Worm (Caenorhabditis elegans) whole organism, L1 larva: ENCODE data around the gene abi-1.

Experiments used
- C04F5.9 ChIP-seq: sonication (generic microtip); optimal IDR thresholded peaks from 2 replicates; lab custom pipeline; 2016; ENCODE audit warnings: missing genetic modification characterization, missing compliant biosample characterization
- Y116A8C.19 ChIP-seq: sonication (generic microtip); optimal IDR thresholded peaks from 2 replicates; lab custom pipeline; 2016; ENCODE audit warnings: missing compliant biosample characterization, missing genetic modification characterization, borderline replicate concordance
- aha-1 ChIP-seq: fragments of 150-350 bp; optimal IDR thresholded peaks from 2 replicates; lab custom pipeline; 2014; ENCODE audit warnings: missing biosample characterization, missing genetic modification characterization
- aly-2 ChIP-seq: fragments of 150-350 bp; optimal IDR thresholded peaks from 2 replicates; lab custom pipeline; 2014; ENCODE audit warnings: missing biosample characterization, missing genetic modification characterization
- blmp-1 ChIP-seq: fragments of 150-350 bp; optimal IDR thresholded peaks from 2 replicates; lab custom pipeline; 2014; ENCODE audit warnings: missing biosample characterization, missing genetic modification characterization
- ceh-63 ChIP-seq: fragments of 200-800 bp; sonication (Bioruptor generic); optimal IDR thresholded peaks from 2 replicates; lab custom pipeline; 2018; ENCODE audit warnings: mild to moderate bottlenecking, missing genetic modification characterization, missing compliant biosample characterization
- ceh-8 ChIP-seq: fragments of 200-800 bp; sonication (Bioruptor generic); optimal IDR thresholded peaks from 2 replicates; lab custom pipeline; 2018; ENCODE audit warnings: mild to moderate bottlenecking, missing genetic modification characterization, moderate library complexity, missing compliant biosample characterization
- ceh-82 ChIP-seq, 3 experiments: fragments of 150-350 bp in 1 of 3; sonication (generic microtip) in 2 of 3; optimal IDR thresholded peaks; 2 replicates each; lab custom pipeline; 2014 to 2017; ENCODE audit warnings: missing biosample characterization in 3 of 3, missing genetic modification characterization in 3 of 3
- ceh-88 ChIP-seq: fragments of 200-800 bp; sonication (Bioruptor generic); IDR thresholded peaks from 2 replicates; pipeline ENCODE4 v1.3.6; 2022; ENCODE audit warnings: missing genetic modification characterization, missing compliant biosample characterization
- dpl-1 ChIP-seq, 3 experiments: fragments of 150-350 bp in 2 of 3; sonication (generic microtip) in 1 of 3; optimal IDR thresholded peaks; 2 replicates each; lab custom pipeline; 2014 to 2017; ENCODE audit warnings: missing biosample characterization in 3 of 3, missing genetic modification characterization in 3 of 3, missing genetic modification reagents in 3 of 3
- dsc-1 ChIP-seq: sonication (generic microtip); optimal IDR thresholded peaks from 2 replicates; lab custom pipeline; 2016; ENCODE audit warnings: mild to moderate bottlenecking, missing genetic modification characterization, missing compliant biosample characterization
- efl-1 ChIP-seq, 4 experiments: fragments of 150-350 bp; optimal IDR thresholded peaks in 3 of 4; peaks in 1 of 4; 1 replicate in 1 of 4; 2 replicates in 3 of 4; lab custom pipeline; 2014; ENCODE audit warnings: missing biosample characterization in 2 of 4, missing genetic modification characterization in 2 of 4, missing genetic modification reagents in 2 of 4
- efl-3 ChIP-seq: fragments of 200-800 bp; sonication (Bioruptor generic); optimal IDR thresholded peaks from 2 replicates; lab custom pipeline; 2018; ENCODE audit warnings: mild to moderate bottlenecking, missing genetic modification characterization, missing compliant biosample characterization
- egl-13 ChIP-seq: sonication (generic microtip); optimal IDR thresholded peaks from 2 replicates; lab custom pipeline; 2016; ENCODE audit warnings: missing genotype, missing genetic modification reagents, missing genetic modification characterization, missing compliant biosample characterization
- elt-2 ChIP-seq: sonication (generic microtip); optimal IDR thresholded peaks from 2 replicates; lab custom pipeline; 2016; ENCODE audit warnings: missing genetic modification characterization, mild to moderate bottlenecking, inconsistent platforms, missing compliant biosample characterization, missing genetic modification reagents
- ets-5 ChIP-seq: fragments of 200-800 bp; sonication (Bioruptor generic); IDR thresholded peaks from 2 replicates; pipeline ENCODE4 v1.3.6; 2022; ENCODE audit warnings: missing genetic modification characterization, missing compliant biosample characterization
- fkh-10 ChIP-seq: sonication (generic microtip); optimal IDR thresholded peaks from 2 replicates; lab custom pipeline; 2017; ENCODE audit warnings: missing biosample characterization, missing genetic modification reagents, missing genetic modification characterization
- fkh-4 ChIP-seq: sonication (generic microtip); optimal IDR thresholded peaks from 2 replicates; lab custom pipeline; 2016; ENCODE audit warnings: missing compliant biosample characterization, missing genetic modification characterization, borderline replicate concordance
- hlh-17 ChIP-seq: fragments of 200-800 bp; sonication (Bioruptor generic); optimal IDR thresholded peaks from 2 replicates; lab custom pipeline; 2018; ENCODE audit warnings: missing genetic modification characterization, mild to moderate bottlenecking, missing compliant biosample characterization, moderate library complexity, borderline replicate concordance
- jun-1 ChIP-seq: fragments of 150-350 bp; optimal IDR thresholded peaks from 2 replicates; lab custom pipeline; 2014; ENCODE audit warnings: missing biosample characterization, missing genetic modification reagents, missing genetic modification characterization
- lin-14 ChIP-seq: fragments of 200-800 bp; sonication (Bioruptor generic); optimal IDR thresholded peaks from 2 replicates; lab custom pipeline; 2018; ENCODE audit warnings: mild to moderate bottlenecking, missing genetic modification characterization, moderate library complexity, missing compliant biosample characterization
- lin-35 ChIP-seq, 2 experiments: fragments of 150-350 bp; optimal IDR thresholded peaks; 2 replicates each; lab custom pipeline; 2014; ENCODE audit warnings: missing biosample characterization in 2 of 2, missing genetic modification characterization in 2 of 2, missing genetic modification reagents in 2 of 2
- lin-39 ChIP-seq: fragments of 150-350 bp; optimal IDR thresholded peaks from 2 replicates; lab custom pipeline; 2014; ENCODE audit warnings: missing biosample characterization, missing genetic modification reagents, missing genetic modification characterization
- lsy-2 ChIP-seq, 2 experiments: fragments of 150-350 bp; optimal IDR thresholded peaks; 2 replicates each; lab custom pipeline; 2014; ENCODE audit warnings: missing biosample characterization in 2 of 2, missing genetic modification characterization in 2 of 2
- mab-9 ChIP-seq: fragments of 200-800 bp; sonication (Bioruptor generic); IDR thresholded peaks from 2 replicates; pipeline ENCODE4 v1.3.6; 2022; ENCODE audit warnings: missing genetic modification reagents, missing genetic modification characterization, missing compliant biosample characterization
- mef-2 ChIP-seq: fragments of 150-350 bp; optimal IDR thresholded peaks from 2 replicates; lab custom pipeline; 2014; ENCODE audit warnings: missing biosample characterization, missing genetic modification characterization
- mep-1 ChIP-seq: fragments of 150-350 bp; optimal IDR thresholded peaks from 2 replicates; lab custom pipeline; 2014; ENCODE audit warnings: missing biosample characterization, missing genetic modification characterization
- nhr-11 ChIP-seq: fragments of 150-350 bp; optimal IDR thresholded peaks from 2 replicates; lab custom pipeline; 2014; ENCODE audit warnings: missing biosample characterization, missing genetic modification characterization
- nhr-19 ChIP-seq: fragments of 200-800 bp; sonication (Bioruptor generic); conservative IDR thresholded peaks from 2 replicates; pipeline ENCODE4 v1.3.6; 2022; ENCODE audit warnings: missing genetic modification characterization, missing compliant biosample characterization
- nhr-71 ChIP-seq: sonication (generic microtip); optimal IDR thresholded peaks from 2 replicates; lab custom pipeline; 2016; ENCODE audit warnings: mild to moderate bottlenecking, missing genetic modification characterization, moderate library complexity, missing compliant biosample characterization
- nhr-77 ChIP-seq: fragments of 150-350 bp; optimal IDR thresholded peaks from 2 replicates; lab custom pipeline; 2014; ENCODE audit warnings: missing biosample characterization, missing genetic modification characterization
- nhr-84 ChIP-seq: sonication (generic microtip); optimal IDR thresholded peaks from 2 replicates; lab custom pipeline; 2017; ENCODE audit warnings: missing biosample characterization, missing genetic modification characterization
- nhr-85 ChIP-seq: sonication (generic microtip); peaks from one replicate; lab custom pipeline; 2016; ENCODE audit warnings: missing genetic modification characterization, inconsistent platforms, missing compliant biosample characterization
- rnt-1 ChIP-seq: sonication (generic microtip); optimal IDR thresholded peaks from 2 replicates; lab custom pipeline; 2016; ENCODE audit warnings: mild to moderate bottlenecking, missing genetic modification characterization, moderate library complexity, missing compliant biosample characterization
- sox-4 ChIP-seq: sonication (generic microtip); optimal IDR thresholded peaks from 2 replicates; lab custom pipeline; 2016; ENCODE audit warnings: missing genetic modification characterization, missing compliant biosample characterization
- sptf-1 ChIP-seq: fragments of 150-350 bp; optimal IDR thresholded peaks from 2 replicates; lab custom pipeline; 2014; ENCODE audit warnings: missing biosample characterization, missing genetic modification characterization
- sup-37 ChIP-seq: fragments of 200-800 bp; sonication (Bioruptor generic); optimal IDR thresholded peaks from 2 replicates; lab custom pipeline; 2018; ENCODE audit warnings: mild to moderate bottlenecking, missing genetic modification characterization, missing compliant biosample characterization
- unc-30 ChIP-seq: sonication (generic microtip); optimal IDR thresholded peaks from 2 replicates; lab custom pipeline; 2017; ENCODE audit warnings: missing biosample characterization, missing genetic modification characterization
- unc-86 ChIP-seq: sonication (generic microtip); optimal IDR thresholded peaks from 2 replicates; lab custom pipeline; 2016; ENCODE audit warnings: missing genetic modification characterization, missing compliant biosample characterization
- vab-15 ChIP-seq: sonication (generic microtip); optimal IDR thresholded peaks from 2 replicates; lab custom pipeline; 2017; ENCODE audit warnings: missing genotype, mild to moderate bottlenecking, missing genetic modification characterization, missing compliant biosample characterization
- xbp-1 ChIP-seq: sonication (generic microtip); optimal IDR thresholded peaks from 2 replicates; lab custom pipeline; 2016; ENCODE audit warnings: missing genetic modification characterization, missing compliant biosample characterization
- zip-4 ChIP-seq: fragments of 200-800 bp; sonication (Bioruptor generic); optimal IDR thresholded peaks from 2 replicates; lab custom pipeline; 2018; ENCODE audit warnings: mild to moderate bottlenecking, missing genetic modification characterization, moderate library complexity, missing compliant biosample characterization
- ztf-4 ChIP-seq: fragments of 150-350 bp; optimal IDR thresholded peaks from 2 replicates; lab custom pipeline; 2014; ENCODE audit warnings: missing biosample characterization, missing genetic modification characterization

abi-1 gene

ce11 chrIII:5697266-5697665 lies 4.7 kb upstream of the abi-1 start, which contains the start of gene B0336.7:
TSS of gene B0336.7 (minus strand) at chrIII:5697366.
- TF ChIP-seq nhr-77 (tag; lab: Kevin White, UChicago), result no peak
- TF ChIP-seq Y116A8C.19 (tag; lab: Kevin White, UChicago), result no peak
- no peak for TF ChIP-seq rnt-1 (tag; lab: Kevin White, UChicago)
- no peak for TF ChIP-seq egl-13 (tag; lab: Kevin White, UChicago)
- TF ChIP-seq lin-14 (GFP tag; lab: Kevin White, UChicago), result no peak
- no peak for TF ChIP-seq unc-30 (tag; lab: Kevin White, UChicago)
- TF ChIP-seq ets-5 (GFP tag; lab: Robert Waterston, UW), result no peak
- TF ChIP-seq zip-4 (GFP tag; lab: Kevin White, UChicago), result no peak
- TF ChIP-seq, all 84 proteins: peak for 0

DNA sequence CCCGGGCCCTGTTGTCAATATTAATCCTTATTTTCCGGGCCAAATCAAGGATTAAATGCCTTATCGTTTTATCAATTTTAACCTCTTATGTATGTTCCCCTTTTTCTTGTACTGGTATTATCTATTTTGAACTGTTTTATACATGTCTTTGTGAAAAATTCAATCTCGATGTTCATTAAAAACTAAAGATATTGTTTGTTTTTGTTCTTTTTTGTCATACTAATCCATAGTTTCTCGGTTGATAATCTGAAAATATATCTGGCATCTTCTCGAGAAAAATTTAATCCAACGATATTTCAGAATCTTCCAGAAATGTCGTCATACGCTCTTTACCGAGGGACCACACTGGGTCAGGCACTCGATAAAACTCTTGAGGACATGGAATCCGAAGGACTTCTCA lies 1.2 kb upstream of the abi-1 start, which contains the start of gene B0336.13:
Gene B0336.13, plus strand, starts transcription at position 301 of the 400 bp plus-strand sequence.
- TF ChIP-seq dsc-1 (tag; lab: Kevin White, UChicago), result no peak
- TF ChIP-seq nhr-84 (tag; lab: Kevin White, UChicago), result no peak
- no peak for TF ChIP-seq vab-15
- no peak for TF ChIP-seq sup-37 (GFP tag; lab: Kevin White, UChicago)
- no peak for TF ChIP-seq ztf-4 (tag; lab: Kevin White, UChicago)
- no peak for TF ChIP-seq C04F5.9 (tag; lab: Kevin White, UChicago)
- TF ChIP-seq jun-1 (tag; lab: Kevin White, UChicago), result no peak
- no peak for TF ChIP-seq aha-1 (tag; lab: Kevin White, UChicago)
- TF ChIP-seq efl-1 (optimal IDR thresholded peaks at IDR 0.05; lab: Kevin White, UChicago), result no peak
- TF ChIP-seq efl-1 (GFP tag; optimal IDR thresholded peaks at IDR 0.05 in 1 of 2; lab: Kevin White, UChicago), result no peak
- TF ChIP-seq lsy-2 (tag; optimal IDR thresholded peaks at IDR 0.05; lab: Kevin White, UChicago), result no peak
- TF ChIP-seq ceh-8, result no peak
- TF ChIP-seq efl-3 (GFP tag; lab: Kevin White, UChicago), result no peak
- no peak for TF ChIP-seq egl-13 (tag; lab: Kevin White, UChicago)
- no peak for TF ChIP-seq fkh-4 (tag; lab: Kevin White, UChicago)

- no peak for TF ChIP-seq lin-35 (GFP tag; optimal IDR thresholded peaks at IDR 0.05; lab: Kevin White, UChicago)
- TF ChIP-seq elt-2 (tag; lab: Kevin White, UChicago), result no peak
- no peak for TF ChIP-seq lsy-2 (tag; optimal IDR thresholded peaks at IDR 0.05; lab: Kevin White, UChicago)
- TF ChIP-seq nhr-11 (tag; lab: Kevin White, UChicago), result no peak
- no peak for TF ChIP-seq fkh-4 (tag; lab: Kevin White, UChicago)
- TF ChIP-seq egl-13 (tag; lab: Kevin White, UChicago), result no peak
- TF ChIP-seq fkh-10, result no peak
- TF ChIP-seq nhr-71 (tag; lab: Kevin White, UChicago), result no peak
- TF ChIP-seq ceh-63, result no peak
- TF ChIP-seq, all 84 proteins: peak for 0
Measured at ce11 chrIII:5691826-5692225, 714 bp downstream of the abi-1 start.

DNA sequence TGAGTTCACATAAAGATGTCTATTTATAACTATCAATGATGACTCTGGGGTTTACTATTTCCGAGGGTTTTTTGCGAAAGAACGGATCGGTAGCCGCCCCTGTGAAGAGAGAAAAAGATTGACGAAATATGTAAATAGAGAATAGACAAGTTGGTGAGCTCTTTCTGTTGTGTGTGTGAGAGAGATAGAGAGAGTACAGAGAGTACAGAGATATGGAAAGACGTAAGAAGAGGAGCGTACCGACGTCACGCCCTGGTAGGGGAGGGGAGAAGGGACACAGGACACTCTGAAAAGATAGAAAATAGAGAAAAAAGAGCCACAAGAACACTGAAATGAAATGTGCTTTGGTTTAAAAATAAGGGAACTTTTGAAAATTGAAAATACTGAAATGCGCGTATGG lies 4.3 kb downstream of the abi-1 start:
- TF ChIP-seq unc-30 (tag; lab: Kevin White, UChicago), result no peak
- TF ChIP-seq lsy-2 (tag; optimal IDR thresholded peaks at IDR 0.05; lab: Kevin White, UChicago), result peak; percentile 22 to 67
- TF ChIP-seq nhr-85 (tag; lab: Kevin White, UChicago), result no peak
- peak in 1 of 3 experiments; percentile 32 for TF ChIP-seq dpl-1 (GFP tag; optimal IDR thresholded peaks at IDR 0.05; lab: Kevin White, UChicago)
- TF ChIP-seq sox-4 (tag; lab: Kevin White, UChicago), result no peak
- TF ChIP-seq xbp-1 (tag; lab: Kevin White, UChicago), result peak; percentile 13
- no peak for TF ChIP-seq aly-2 (tag; lab: Kevin White, UChicago)
- no peak for TF ChIP-seq nhr-11 (tag; lab: Kevin White, UChicago)
- peak; percentile 43 for TF ChIP-seq rnt-1 (tag; lab: Kevin White, UChicago)
- TF ChIP-seq unc-86 (tag; lab: Kevin White, UChicago), result peak; percentile 7
- peak; percentile 55 for TF ChIP-seq mep-1 (tag; lab: Kevin White, UChicago)
- no peak for TF ChIP-seq C04F5.9 (tag; lab: Kevin White, UChicago)
- TF ChIP-seq nhr-71 (tag; lab: Kevin White, UChicago), result peak; percentile 64
- TF ChIP-seq ceh-88 (GFP tag; lab: Robert Waterston, UW), result no peak
- TF ChIP-seq mef-2 (tag; lab: Kevin White, UChicago), result no peak
- no peak for TF ChIP-seq ztf-4 (tag; lab: Kevin White, UChicago)
- no peak for TF ChIP-seq vab-15
- peak; percentile 5 for TF ChIP-seq fkh-10
- TF ChIP-seq blmp-1 (tag; lab: Kevin White, UChicago), result no peak
- peak in 1 of 2 experiments; percentile 54 for TF ChIP-seq lin-35 (GFP tag; optimal IDR thresholded peaks at IDR 0.05; lab: Kevin White, UChicago)
- peak in 2 of 3 experiments; percentile 47 to 64 for TF ChIP-seq ceh-82 (tag; optimal IDR thresholded peaks at IDR 0.05; lab: Kevin White, UChicago)
- TF ChIP-seq mab-9 (GFP tag; lab: Robert Waterston, UW), result no peak
- no peak for TF ChIP-seq lin-39 (tag; lab: Kevin White, UChicago)
- TF ChIP-seq ceh-8, result no peak
- no peak for TF ChIP-seq hlh-17 (GFP tag; lab: Kevin White, UChicago)
- TF ChIP-seq sptf-1 (tag; lab: Kevin White, UChicago), result no peak
- TF ChIP-seq Y116A8C.19 (tag; lab: Kevin White, UChicago), result no peak
- peak; percentile 16 for TF ChIP-seq nhr-19 (GFP tag; lab: Robert Waterston, UW)
